Worm (Caenorhabditis elegans) whole organism, L2 larva: Measurements from ENCODE around the gene T01E8.1.

Experiments
- ZK546.5 ChIP-seq: sonication (generic microtip); optimal IDR thresholded peaks from 2 replicates; lab custom pipeline; 2017; ENCODE audit warnings: missing biosample characterization, missing genetic modification characterization
- unc-62 ChIP-seq: fragments of 150-350 bp; optimal IDR thresholded peaks from 2 replicates; lab custom pipeline; 2014; ENCODE audit warnings: missing biosample characterization, missing genetic modification reagents, missing genetic modification characterization
- ztf-4 ChIP-seq: fragments of 150-350 bp; optimal IDR thresholded peaks from 2 replicates; lab custom pipeline; 2014; ENCODE audit warnings: missing biosample characterization, missing genetic modification characterization

- TF ChIP-seq ZK546.5 (no peak), unc-62 (GFP tag; lab: Kevin White, UChicago) (no peak), ztf-4 (no peak)
Measured at ce11 chrII:10166365-10166764, 40.2 kb upstream of the T01E8.1 start.
